Fruit fly (Drosophila melanogaster): ENCODE data around the gene Vps36.
A peak's percentile ranks its signal among the peaks of the same experiment; 100 is the strongest.

Gene Vps36

dm6 chr3L:13478339-13479203, 34.3 kb downstream of the Vps36 start (continued):
- TF ChIP-seq NC2β (GFP tag; optimal IDR thresholded peaks at IDR 0.05) (no peak), CG8290 (GFP tag; optimal IDR thresholded peaks at IDR 0.05) (no peak), CG8290 (tag; optimal IDR thresholded peaks at IDR 0.05) (peak in 1 of 2 experiments; percentile 58), CG4820 (GFP tag; optimal IDR thresholded peaks at IDR 0.05) (no peak), dm (GFP tag; optimal IDR thresholded peaks at IDR 0.05) (no peak), CG10274 (GFP tag; optimal IDR thresholded peaks at IDR 0.05) (no peak), CG34422 (GFP tag; IDR thresholded peaks at IDR 0.05) (no peak), Kr (GFP tag; optimal IDR thresholded peaks at IDR 0.05) (no peak), repo (GFP tag; optimal IDR thresholded peaks at IDR 0.05) (no peak), gem (tag; optimal IDR thresholded peaks at IDR 0.05) (peak; percentile 38), chif (GFP tag; optimal IDR thresholded peaks at IDR 0.05) (no peak), Ptx1 (GFP tag; IDR thresholded peaks at IDR 0.05) (no peak), grn (GFP tag; optimal IDR thresholded peaks at IDR 0.05) (no peak), CG9932 (GFP tag; IDR thresholded peaks at IDR 0.05) (no peak), Opbp (GFP tag; IDR thresholded peaks at IDR 0.05; ENCODE audit: partially characterized antibody) (no peak), mam (GFP tag; optimal IDR thresholded peaks at IDR 0.05) (peak; percentile 37), lbe (GFP tag; optimal IDR thresholded peaks at IDR 0.05) (no peak), CG11085 (GFP tag; IDR thresholded peaks at IDR 0.05) (no peak), Hand (GFP tag; optimal IDR thresholded peaks at IDR 0.05) (no peak), CG7372 (GFP tag; IDR thresholded peaks at IDR 0.05) (no peak), Nf-YB (GFP tag; optimal IDR thresholded peaks at IDR 0.05) (no peak), Optix (GFP tag; IDR thresholded peaks at IDR 0.05) (no peak), Stat92E (GFP tag; optimal IDR thresholded peaks at IDR 0.05) (no peak), Scr (GFP tag; IDR thresholded peaks at IDR 0.05; ENCODE audit: partially characterized antibody) (no peak), CG17328 (GFP tag; IDR thresholded peaks at IDR 0.05) (no peak), CG1603 (tag; optimal IDR thresholded peaks at IDR 0.05) (peak; percentile 16), sens (GFP tag) (peak; percentile 29), tio (GFP tag; optimal IDR thresholded peaks at IDR 0.05) (no peak), CHES-1-like (GFP tag; optimal IDR thresholded peaks at IDR 0.05) (no peak), CG17912 (GFP tag; optimal IDR thresholded peaks at IDR 0.05) (no peak), tgo (GFP tag; IDR thresholded peaks at IDR 0.05) (no peak; the same call in 2 of the 3 replicates), Taf1 (GFP tag; IDR thresholded peaks at IDR 0.05) (no peak), HLH3B (GFP tag; IDR thresholded peaks at IDR 0.05) (peak; percentile 27; the same call in 1 of the 2 replicates), CG13287 (GFP tag; IDR thresholded peaks at IDR 0.05; ENCODE audit: partially characterized antibody) (no peak), CG16863 (GFP tag; optimal IDR thresholded peaks at IDR 0.05) (no peak), CG15601 (tag; optimal IDR thresholded peaks at IDR 0.05) (no peak), CG10366 (GFP tag; IDR thresholded peaks at IDR 0.05) (no peak; the same call in 1 of the 2 replicates), disco-r (GFP tag; optimal IDR thresholded peaks at IDR 0.05) (no peak), Dad (GFP tag; optimal IDR thresholded peaks at IDR 0.05) (no peak), en (GFP tag; optimal IDR thresholded peaks at IDR 0.05) (no peak), Jarid2 (GFP tag; optimal IDR thresholded peaks at IDR 0.05) (no peak), mirr (GFP tag; optimal IDR thresholded peaks at IDR 0.05) (peak; percentile 11), NC2α (GFP tag; optimal IDR thresholded peaks at IDR 0.05) (no peak), CG17385 (GFP tag; optimal IDR thresholded peaks at IDR 0.05) (peak; percentile 10), NfI (GFP tag; optimal IDR thresholded peaks at IDR 0.05) (peak; percentile 29), CG32532 (GFP tag; IDR thresholded peaks at IDR 0.05) (peak; percentile 61), cato (GFP tag; optimal IDR thresholded peaks at IDR 0.05; ENCODE audit: borderline replicate concordance) (no peak), p53 (GFP tag; optimal IDR thresholded peaks at IDR 0.05) (no peak), CG18011 (GFP tag; optimal IDR thresholded peaks at IDR 0.05) (no peak), al (GFP tag; IDR thresholded peaks at IDR 0.05) (peak; percentile 8; the same call in 1 of the 2 replicates)

All from whole organism, embryonic.